Fruit fly (Drosophila melanogaster): ENCODE results near the gene Crz.

Crz gene

DNA sequence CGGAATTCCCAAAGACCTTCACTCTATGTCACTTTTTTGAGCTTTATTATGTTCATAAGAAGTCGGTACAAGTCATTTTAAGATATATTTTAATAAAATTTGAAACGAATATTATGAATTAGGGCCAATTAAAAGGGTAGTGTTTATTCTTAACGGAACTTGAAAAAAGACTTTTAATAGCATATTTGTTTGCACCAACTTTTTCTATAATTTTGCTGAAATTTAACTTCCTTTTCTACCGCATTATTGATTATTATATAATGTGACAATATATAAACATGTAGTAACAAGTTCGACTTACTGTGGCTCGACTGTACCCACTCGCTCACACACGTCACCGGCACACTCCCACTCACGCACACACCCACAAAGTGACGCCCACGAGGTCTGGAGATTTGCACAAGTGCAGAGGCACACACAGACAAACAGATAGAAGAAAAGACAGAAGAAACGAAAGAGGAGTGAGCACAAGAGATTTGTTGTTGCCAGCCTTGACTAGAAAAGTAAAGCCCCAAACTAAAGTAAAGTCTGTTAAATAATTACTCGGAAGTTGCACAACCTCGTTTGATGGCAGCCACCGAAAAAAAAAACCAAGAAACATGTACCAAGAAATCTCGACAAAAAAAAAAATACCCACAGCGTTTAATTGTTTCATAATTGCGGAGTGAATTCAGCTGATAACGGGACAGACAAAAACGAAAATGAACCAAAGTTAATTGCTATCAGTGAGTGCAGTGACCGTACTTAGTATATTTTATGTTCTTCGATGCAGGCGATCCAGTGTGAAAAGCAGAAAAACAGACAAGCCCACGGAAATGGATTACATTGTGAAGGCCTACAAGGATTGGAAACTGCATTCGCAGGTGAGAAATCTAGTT, 24.5 kb upstream of the Crz start:
- no peak for TF ChIP-seq sage (GFP tag; optimal IDR thresholded peaks at IDR 0.05)
- TF ChIP-seq h (GFP tag; optimal IDR thresholded peaks at IDR 0.05) = peak; percentile 69
- TF ChIP-seq Rel (GFP tag; optimal IDR thresholded peaks at IDR 0.05) = no peak
- TF ChIP-seq Rel (tag; optimal IDR thresholded peaks at IDR 0.05) = peak; percentile 84
- peak; percentile 29 for TF ChIP-seq dmrt93B (GFP tag; optimal IDR thresholded peaks at IDR 0.05)
- peak; percentile 38 for TF ChIP-seq woc (GFP tag; optimal IDR thresholded peaks at IDR 0.05)
- no peak for TF ChIP-seq dl (GFP tag; optimal IDR thresholded peaks at IDR 0.05; ENCODE audit: insufficient read depth in 1 of 2, partially characterized antibody in 2 of 2)
- peak in 1 of 2 experiments; percentile 57 for TF ChIP-seq foxo (GFP tag; optimal IDR thresholded peaks at IDR 0.05)
- peak; percentile 46 for TF ChIP-seq HLH106 (tag; optimal IDR thresholded peaks at IDR 0.05)
- no peak for TF ChIP-seq Jra (GFP tag; optimal IDR thresholded peaks at IDR 0.05)
- TF ChIP-seq Hr83 (GFP tag; optimal IDR thresholded peaks at IDR 0.05; ENCODE audit: poor library complexity, severe bottlenecking) = peak; percentile 11
- peak; percentile 22 for TF ChIP-seq rgr (GFP tag; optimal IDR thresholded peaks at IDR 0.05)
- TF ChIP-seq OdsH (GFP tag; optimal IDR thresholded peaks at IDR 0.05) = peak; percentile 57
- peak; percentile 30 for TF ChIP-seq Sp1 (GFP tag; optimal IDR thresholded peaks at IDR 0.05)
- TF ChIP-seq psq (GFP tag; optimal IDR thresholded peaks at IDR 0.05) = peak; percentile 36
- TF ChIP-seq ey (GFP tag; optimal IDR thresholded peaks at IDR 0.05) = peak; percentile 27
- TF ChIP-seq fru (GFP tag; optimal IDR thresholded peaks at IDR 0.05) = peak; percentile 54
- TF ChIP-seq lola (GFP tag; optimal IDR thresholded peaks at IDR 0.05) = no peak
- peak; percentile 21 for TF ChIP-seq br (GFP tag; optimal IDR thresholded peaks at IDR 0.05)

DNA sequence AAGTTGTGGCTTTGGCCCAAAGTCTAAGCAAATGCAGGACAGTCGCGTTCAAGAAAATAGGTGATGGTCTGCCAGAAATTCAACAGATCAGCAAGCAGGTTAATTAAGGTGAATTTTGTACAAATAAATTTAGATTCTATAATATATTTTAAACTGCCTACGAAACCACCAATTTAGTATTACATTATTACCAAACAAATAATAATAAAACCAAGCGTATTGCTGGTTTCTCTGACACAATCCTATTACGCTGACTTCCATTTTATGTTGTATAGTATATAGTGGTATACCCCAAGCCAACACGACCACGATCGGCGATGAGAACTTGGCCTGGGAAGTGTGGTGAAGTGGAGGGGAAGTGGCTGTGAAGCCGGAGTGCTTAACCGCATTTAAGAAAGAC, 23.2 kb upstream of the Crz start:
- TF ChIP-seq dmrt93B (GFP tag; optimal IDR thresholded peaks at IDR 0.05) (peak; percentile 74), GATAd (GFP tag; optimal IDR thresholded peaks at IDR 0.05) (no peak), pan (optimal IDR thresholded peaks at IDR 0.05) (no peak), dsf (GFP tag; optimal IDR thresholded peaks at IDR 0.05; ENCODE audit: borderline replicate concordance) (no peak), Abd-B (GFP tag; optimal IDR thresholded peaks at IDR 0.05) (no peak), ey (GFP tag; optimal IDR thresholded peaks at IDR 0.05) (peak; percentile 82), Vsx2 (GFP tag; optimal IDR thresholded peaks at IDR 0.05; ENCODE audit: partially characterized antibody) (no peak), jim (GFP tag; optimal IDR thresholded peaks at IDR 0.05) (no peak), N (GFP tag; optimal IDR thresholded peaks at IDR 0.05) (no peak), sv (GFP tag; optimal IDR thresholded peaks at IDR 0.05) (no peak), OdsH (GFP tag; optimal IDR thresholded peaks at IDR 0.05) (peak; percentile 90), Dif (GFP tag; optimal IDR thresholded peaks at IDR 0.05; ENCODE audit: partially characterized antibody) (no peak), rgr (GFP tag; optimal IDR thresholded peaks at IDR 0.05) (peak; percentile 87), tai (GFP tag; optimal IDR thresholded peaks at IDR 0.05) (peak; percentile 6), Dfd (GFP tag; optimal IDR thresholded peaks at IDR 0.05) (no peak), Hnf4 (GFP tag; optimal IDR thresholded peaks at IDR 0.05) (peak; percentile 62), Hr83 (GFP tag; optimal IDR thresholded peaks at IDR 0.05; ENCODE audit: poor library complexity, severe bottlenecking) (no peak), CrebA (GFP tag; optimal IDR thresholded peaks at IDR 0.05; ENCODE audit: borderline replicate concordance) (peak; percentile 31), Mio (GFP tag; optimal IDR thresholded peaks at IDR 0.05) (no peak), dl (GFP tag; optimal IDR thresholded peaks at IDR 0.05; ENCODE audit: insufficient read depth in 1 of 2, partially characterized antibody in 2 of 2) (no peak), Jra (GFP tag; optimal IDR thresholded peaks at IDR 0.05) (peak; percentile 29), Rel (GFP tag; optimal IDR thresholded peaks at IDR 0.05) (no peak), Rel (tag; optimal IDR thresholded peaks at IDR 0.05) (peak; percentile 65), HLH106 (tag; optimal IDR thresholded peaks at IDR 0.05) (peak; percentile 87), br (GFP tag; optimal IDR thresholded peaks at IDR 0.05) (peak; percentile 78), h (GFP tag; optimal IDR thresholded peaks at IDR 0.05) (peak; percentile 83), usp (GFP tag; optimal IDR thresholded peaks at IDR 0.05) (no peak), woc (GFP tag; optimal IDR thresholded peaks at IDR 0.05) (peak; percentile 84), CG32264 (GFP tag; optimal IDR thresholded peaks at IDR 0.05) (no peak), lola (GFP tag; optimal IDR thresholded peaks at IDR 0.05) (no peak), Sp1 (GFP tag; optimal IDR thresholded peaks at IDR 0.05) (peak; percentile 91), psq (GFP tag; optimal IDR thresholded peaks at IDR 0.05) (peak; percentile 84), Hr78 (GFP tag; optimal IDR thresholded peaks at IDR 0.05) (no peak), foxo (GFP tag; optimal IDR thresholded peaks at IDR 0.05) (peak in 1 of 2 experiments; percentile 83), sage (GFP tag; optimal IDR thresholded peaks at IDR 0.05) (no peak), CG9705 (GFP tag; optimal IDR thresholded peaks at IDR 0.05) (peak; percentile 67), Myc (optimal IDR thresholded peaks at IDR 0.05) (no peak), brk (GFP tag; optimal IDR thresholded peaks at IDR 0.05) (peak; percentile 43), fru (GFP tag; optimal IDR thresholded peaks at IDR 0.05) (peak; percentile 87)

Data from whole organism, wandering third instar larva.